Fruit fly (Drosophila melanogaster) whole organism, pupa: Measurements from ENCODE around the gene poe.

Experiments
- CG10348 ChIP-seq: fragments of 200-800 bp; sonication (Bioruptor generic); IDR thresholded peaks from 2 replicates; pipeline ENCODE4 v1.3.6; 2022; ENCODE audit warnings: missing biosample characterization, missing genetic modification characterization
- CG12605 ChIP-seq: fragments of 200-800 bp; sonication (Bioruptor generic); IDR thresholded peaks from 2 replicates; pipeline ENCODE4 v1.3.6; 2022; ENCODE audit warnings: missing biosample characterization, missing genetic modification characterization
- CG13204 ChIP-seq: fragments of 200-800 bp; sonication (Bioruptor generic); optimal IDR thresholded peaks from 2 replicates; lab custom pipeline; 2018; ENCODE audit warnings: missing biosample characterization, mild to moderate bottlenecking, missing genetic modification characterization, moderate library complexity
- CG14655 ChIP-seq: fragments of 200-800 bp; sonication (Bioruptor generic); optimal IDR thresholded peaks from 3 replicates; lab custom pipeline; 2017; ENCODE audit warnings: mild to moderate bottlenecking, missing biosample characterization, missing genetic modification reagents, missing genetic modification characterization
- CG15710 ChIP-seq: fragments of 200-800 bp; sonication (Bioruptor generic); optimal IDR thresholded peaks from 2 replicates; lab custom pipeline; 2018; ENCODE audit warnings: missing biosample characterization, mild to moderate bottlenecking, missing genetic modification characterization, moderate library complexity
- CG17806 ChIP-seq: fragments of 200-800 bp; sonication (Bioruptor generic); optimal IDR thresholded peaks from 2 replicates; lab custom pipeline; 2018; ENCODE audit warnings: missing biosample characterization, mild to moderate bottlenecking, missing genetic modification characterization, moderate library complexity
- CG32121 ChIP-seq: fragments of 200-800 bp; sonication (Bioruptor generic); IDR thresholded peaks from 2 replicates; pipeline ENCODE4 v1.3.6; 2022; ENCODE audit warnings: missing biosample characterization, missing genetic modification characterization
- CG34367 ChIP-seq: fragments of 200-800 bp; sonication (Bioruptor generic); optimal IDR thresholded peaks from 2 replicates; lab custom pipeline; 2018; ENCODE audit warnings: missing biosample characterization, mild to moderate bottlenecking, missing genetic modification characterization
- CG4496 ChIP-seq: fragments of 200-800 bp; sonication (Bioruptor generic); IDR thresholded peaks from 3 replicates; pipeline ENCODE4 v1.3.6; 2022; ENCODE audit warnings: missing biosample characterization, missing genetic modification characterization
- CG8159 ChIP-seq: fragments of 200-800 bp; sonication (Bioruptor generic); optimal IDR thresholded peaks from 3 replicates; lab custom pipeline; 2018; ENCODE audit warnings: missing biosample characterization, mild to moderate bottlenecking, missing genetic modification characterization, moderate library complexity
- CG8301 ChIP-seq: fragments of 200-800 bp; sonication (Bioruptor generic); optimal IDR thresholded peaks from 2 replicates; lab custom pipeline; 2018; ENCODE audit warnings: missing biosample characterization, mild to moderate bottlenecking, missing genetic modification characterization
- CG9948 ChIP-seq: fragments of 200-800 bp; sonication (Bioruptor generic); optimal IDR thresholded peaks from 2 replicates; lab custom pipeline; 2018; ENCODE audit warnings: missing biosample characterization, mild to moderate bottlenecking, missing genetic modification characterization, moderate library complexity
- D1 ChIP-seq: fragments of 200-800 bp; sonication (Bioruptor generic); optimal IDR thresholded peaks from 2 replicates; lab custom pipeline; 2018; ENCODE audit warnings: missing biosample characterization, mild to moderate bottlenecking, missing genetic modification characterization, moderate library complexity
- EcR ChIP-seq: fragments of 200-800 bp; sonication (Bioruptor generic); optimal IDR thresholded peaks from 3 replicates; lab custom pipeline; 2019; ENCODE audit warnings: missing biosample characterization, missing genetic modification characterization, mild to moderate bottlenecking, moderate library complexity, missing genetic modification reagents
- Ets98B ChIP-seq: fragments of 200-800 bp; sonication (Bioruptor generic); IDR thresholded peaks from 2 replicates; pipeline ENCODE4 v1.3.6; 2022; ENCODE audit warnings: missing biosample characterization, missing genetic modification characterization
- Pif1A ChIP-seq: fragments of 200-800 bp; sonication (Bioruptor generic); optimal IDR thresholded peaks from 3 replicates; lab custom pipeline; 2016; ENCODE audit warnings: missing biosample characterization, missing genetic modification characterization
- Pif1B ChIP-seq: fragments of 200-800 bp; sonication (Bioruptor generic); optimal IDR thresholded peaks from 3 replicates; lab custom pipeline; 2016; ENCODE audit warnings: missing biosample characterization, missing genetic modification characterization
- Snoo ChIP-seq: fragments of 200-800 bp; sonication (Bioruptor generic); optimal IDR thresholded peaks from 3 replicates; lab custom pipeline; 2017; ENCODE audit warnings: missing biosample characterization, mild to moderate bottlenecking, missing genetic modification characterization, inconsistent platforms
- fd96Ca ChIP-seq: fragments of 200-800 bp; sonication (Bioruptor generic); IDR thresholded peaks from 3 replicates; pipeline ENCODE4 v1.3.6; 2022; ENCODE audit warnings: missing biosample characterization, missing genetic modification characterization
- gl ChIP-seq: fragments of 200-800 bp; sonication (Bioruptor generic); optimal IDR thresholded peaks from 2 replicates; lab custom pipeline; 2018; ENCODE audit warnings: missing biosample characterization, mild to moderate bottlenecking, missing genetic modification characterization
- rn ChIP-seq: fragments of 200-800 bp; sonication (Bioruptor generic); IDR thresholded peaks from 2 replicates; pipeline ENCODE4 v1.3.6; 2022; ENCODE audit warnings: missing biosample characterization, missing genetic modification characterization

Gene poe

dm6 chr2L:8071112-8071976 is at the start of gene poe:
Gene poe (minus strand): TSS chr2L:8071624.
- TF ChIP-seq CG15710 (peak; percentile 57), CG4496 (GFP tag; lab: Robert Waterston, UW) (peak; percentile 61; the same call in 1 of the 3 replicates), Pif1B (no peak), D1 (no peak), EcR (no peak), Ets98B (GFP tag; lab: Robert Waterston, UW) (no peak), CG12605 (GFP tag; lab: Robert Waterston, UW) (peak; percentile 64; the same call in 1 of the 2 replicates), CG34367 (tag; lab: Kevin White, UChicago) (peak; percentile 4), gl (tag; lab: Kevin White, UChicago) (no peak), CG17806 (peak; percentile 61), CG32121 (GFP tag; lab: Robert Waterston, UW) (peak; percentile 56; the same call in 1 of the 2 replicates), Snoo (no peak), CG8301 (no peak), fd96Ca (no peak; the same call in 2 of the 3 replicates)

dm6 chr2L:8116632-8117193 is 45.3 kb upstream of the poe start:
- TF ChIP-seq rn (GFP tag; lab: Robert Waterston, UW) (no peak), CG15710 (no peak), Snoo (no peak), Pif1A (GFP tag; lab: Kevin White, UChicago) (no peak), Pif1B (no peak), fd96Ca (no peak), CG12605 (GFP tag; lab: Robert Waterston, UW) (no peak), CG8301 (no peak), CG8159 (tag; lab: Kevin White, UChicago) (no peak), CG17806 (no peak), CG10348 (GFP tag; lab: Robert Waterston, UW) (no peak), CG32121 (GFP tag; lab: Robert Waterston, UW) (no peak)

DNA sequence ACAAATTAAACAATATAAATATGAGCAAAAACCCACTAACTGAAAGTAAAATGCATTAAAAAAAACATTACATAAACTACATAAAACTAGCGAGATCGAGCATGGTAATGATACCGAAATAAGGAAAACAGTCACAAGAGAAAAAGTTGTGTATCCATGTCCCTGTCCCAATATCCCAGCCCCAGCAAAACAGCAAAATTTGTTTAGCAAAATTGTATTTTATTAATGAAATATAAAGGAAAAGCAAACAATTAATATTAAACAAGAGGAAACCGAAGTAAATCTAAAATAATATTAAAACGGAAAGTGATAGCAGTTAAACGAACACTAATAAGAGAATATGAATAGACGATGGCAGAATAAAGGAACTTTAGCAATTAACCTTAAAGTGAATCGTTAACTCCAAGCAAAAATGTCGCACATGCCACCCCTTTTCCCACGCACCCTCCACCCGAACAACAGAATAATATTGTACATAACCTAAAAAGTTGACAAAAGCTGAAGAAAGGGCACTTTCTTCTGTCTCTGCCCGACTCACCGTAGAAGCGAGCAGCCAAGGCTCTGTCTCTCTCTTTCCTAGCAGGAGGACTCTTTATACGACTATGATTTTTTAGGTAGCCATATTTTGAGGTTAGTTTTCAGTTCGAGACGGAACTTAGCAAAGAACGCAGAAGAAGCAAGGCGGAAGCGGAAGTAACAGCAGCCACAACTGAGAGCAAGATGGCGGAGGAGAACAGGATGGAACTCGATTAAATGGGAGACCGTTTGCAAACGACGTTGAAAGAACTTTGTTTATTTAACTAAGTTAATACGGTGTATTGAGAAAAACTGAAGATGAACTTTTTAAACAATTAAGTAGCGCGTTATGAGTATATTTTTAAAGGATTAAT is 39.4 kb upstream of the poe start:
- TF ChIP-seq fd96Ca (no peak), CG13204 (GFP tag; lab: Kevin White, UChicago) (no peak), gl (tag; lab: Kevin White, UChicago) (no peak), Pif1A (GFP tag; lab: Kevin White, UChicago) (no peak), CG32121 (GFP tag; lab: Robert Waterston, UW) (no peak), CG15710 (no peak), CG8301 (no peak), CG10348 (GFP tag; lab: Robert Waterston, UW) (no peak), CG12605 (GFP tag; lab: Robert Waterston, UW) (no peak), CG4496 (GFP tag; lab: Robert Waterston, UW) (no peak), CG34367 (tag; lab: Kevin White, UChicago) (no peak), EcR (no peak), CG9948 (tag; lab: Kevin White, UChicago) (no peak)
- TF ChIP-seq, all 21 proteins: peak for 0

DNA sequence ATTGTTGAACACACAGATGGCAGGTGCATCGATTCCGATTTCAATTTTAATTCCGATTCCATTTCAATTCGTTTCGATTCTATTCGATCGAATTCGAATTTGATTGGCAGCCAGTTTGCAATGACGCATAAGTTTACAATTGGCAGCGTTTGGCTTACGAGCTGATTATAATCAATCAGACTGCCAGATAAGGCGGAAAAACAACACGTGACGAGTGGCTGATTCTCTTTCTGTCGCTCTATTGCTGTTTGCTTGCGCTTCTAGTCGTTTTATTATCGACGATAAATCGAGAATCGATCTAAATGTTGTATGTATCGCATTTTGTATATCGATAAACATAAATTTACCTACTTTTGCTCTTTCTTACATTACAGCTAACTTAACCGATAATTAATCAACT is 33.3 kb upstream of the poe start:
- TF ChIP-seq CG32121 (GFP tag; lab: Robert Waterston, UW) (no peak), CG17806 (no peak), gl (tag; lab: Kevin White, UChicago) (no peak), rn (GFP tag; lab: Robert Waterston, UW) (no peak), Ets98B (GFP tag; lab: Robert Waterston, UW) (no peak), CG15710 (no peak), Pif1A (GFP tag; lab: Kevin White, UChicago) (no peak), CG8159 (tag; lab: Kevin White, UChicago) (no peak), D1 (no peak), CG13204 (GFP tag; lab: Kevin White, UChicago) (no peak), CG10348 (GFP tag; lab: Robert Waterston, UW) (no peak), EcR (no peak), CG4496 (GFP tag; lab: Robert Waterston, UW) (no peak), CG34367 (tag; lab: Kevin White, UChicago) (no peak), fd96Ca (no peak), Pif1B (no peak), CG14655 (GFP tag; lab: Kevin White, UChicago) (no peak), CG8301 (no peak), CG9948 (tag; lab: Kevin White, UChicago) (no peak)

- TF ChIP-seq fd96Ca, result no peak
- no peak for TF ChIP-seq EcR
- no peak for TF ChIP-seq CG34367 (tag; lab: Kevin White, UChicago)
- TF ChIP-seq CG14655 (GFP tag; lab: Kevin White, UChicago), result no peak
- TF ChIP-seq Ets98B (GFP tag; lab: Robert Waterston, UW), result no peak
These were observed 32.7 kb upstream of the poe start for dm6 chr2L:8104094-8104493.
